Worm (Caenorhabditis elegans) whole organism, young adult: ENCODE data around the gene flp-25.

ENCODE experiments used
- B0336.3 ChIP-seq: fragments of 200-800 bp; sonication (Bioruptor generic); IDR thresholded peaks from 2 replicates; pipeline ENCODE4 v1.3.6; 2022; ENCODE audit warnings: missing genetic modification characterization, missing compliant biosample characterization
- D2030.7 ChIP-seq: fragments of 200-800 bp; sonication (Bioruptor generic); IDR thresholded peaks from 2 replicates; pipeline ENCODE4 v1.3.6; 2022; ENCODE audit warnings: missing genetic modification reagents, missing genetic modification characterization, missing compliant biosample characterization
- F10E7.11 ChIP-seq: sonication (generic microtip); optimal IDR thresholded peaks from 2 replicates; lab custom pipeline; 2017; ENCODE audit warnings: mild to moderate bottlenecking, missing genetic modification characterization, moderate library complexity, missing compliant biosample characterization
- F22D6.2 ChIP-seq: sonication (generic microtip); optimal IDR thresholded peaks from 2 replicates; lab custom pipeline; 2016; ENCODE audit warnings: mild to moderate bottlenecking, missing genetic modification characterization, missing compliant biosample characterization
- F37B4.10 ChIP-seq: fragments of 200-800 bp; sonication (Bioruptor generic); IDR thresholded peaks from 2 replicates; pipeline ENCODE4 v1.3.6; 2022; ENCODE audit warnings: missing genetic modification characterization, missing compliant biosample characterization
- F39B2.1 ChIP-seq: fragments of 200-800 bp; sonication (Bioruptor generic); IDR thresholded peaks from 2 replicates; pipeline ENCODE4 v1.3.6; 2022; ENCODE audit warnings: missing genetic modification reagents, missing genetic modification characterization, missing compliant biosample characterization
- F52B5.7 ChIP-seq: sonication (generic microtip); optimal IDR thresholded peaks from 2 replicates; lab custom pipeline; 2016; ENCODE audit warnings: mild to moderate bottlenecking, missing genetic modification characterization, missing compliant biosample characterization
- K11D2.4 ChIP-seq: fragments of 200-800 bp; sonication (Bioruptor generic); IDR thresholded peaks from 2 replicates; pipeline ENCODE4 v1.3.6; 2022; ENCODE audit warnings: missing genetic modification reagents, missing genetic modification characterization, missing compliant biosample characterization
- T26A5.8 ChIP-seq: sonication (generic microtip); optimal IDR thresholded peaks from 2 replicates; lab custom pipeline; 2016; ENCODE audit warnings: missing genetic modification characterization, missing compliant biosample characterization
- Y53F4B.3 ChIP-seq: fragments of 200-800 bp; sonication (Bioruptor generic); IDR thresholded peaks from 2 replicates; pipeline ENCODE4 v1.3.6; 2022; ENCODE audit warnings: missing genetic modification reagents, missing genetic modification characterization, missing compliant biosample characterization
- aptf-2 ChIP-seq: fragments of 200-800 bp; sonication (Bioruptor generic); conservative IDR thresholded peaks from 2 replicates; pipeline ENCODE4 v1.3.6; 2022; ENCODE audit warnings: missing genetic modification reagents, missing genetic modification characterization, missing compliant biosample characterization
- athp-1 ChIP-seq: sonication (generic microtip); optimal IDR thresholded peaks from 2 replicates; lab custom pipeline; 2017; ENCODE audit warnings: mild to moderate bottlenecking, missing genetic modification characterization, missing compliant biosample characterization
- attf-6 ChIP-seq: fragments of 200-800 bp; sonication (Bioruptor generic); IDR thresholded peaks from 2 replicates; pipeline ENCODE4 v1.3.6; 2022; ENCODE audit warnings: missing genetic modification reagents, missing genetic modification characterization, missing compliant biosample characterization
- ccch-3 ChIP-seq: fragments of 200-800 bp; sonication (Bioruptor generic); optimal IDR thresholded peaks from 2 replicates; lab custom pipeline; 2018; ENCODE audit warnings: mild to moderate bottlenecking, missing genetic modification characterization, missing compliant biosample characterization
- cebp-1 ChIP-seq, 2 experiments: fragments of 200-800 bp in 1 of 2; sonication (Bioruptor generic) in 1 of 2; sonication (generic microtip) in 1 of 2; IDR thresholded peaks in 1 of 2; optimal IDR thresholded peaks in 1 of 2; 2 replicates each; pipeline versions ENCODE4 v1.3.6 to Lab custom; 2017 to 2022; ENCODE audit warnings: missing compliant biosample characterization in 2 of 2, missing genetic modification characterization in 2 of 2, mild to moderate bottlenecking in 1 of 2, missing genetic modification reagents in 1 of 2, moderate library complexity in 1 of 2
- cebp-2 ChIP-seq: fragments of 200-800 bp; sonication (Bioruptor generic); IDR thresholded peaks from 2 replicates; pipeline ENCODE4 v1.3.6; 2022; ENCODE audit warnings: missing genetic modification characterization, missing compliant biosample characterization
- ceh-40 ChIP-seq: fragments of 200-800 bp; sonication (Bioruptor generic); IDR thresholded peaks from 2 replicates; pipeline ENCODE4 v1.3.6; 2022; ENCODE audit warnings: missing genetic modification characterization, missing compliant biosample characterization
- ceh-58 ChIP-seq: fragments of 200-800 bp; sonication (Bioruptor generic); IDR thresholded peaks from 2 replicates; pipeline ENCODE4 v1.3.6; 2022; ENCODE audit warnings: missing genetic modification characterization, missing compliant biosample characterization
- die-1 ChIP-seq: sonication (generic microtip); optimal IDR thresholded peaks from 2 replicates; lab custom pipeline; 2016; ENCODE audit warnings: missing genotype, mild to moderate bottlenecking, missing genetic modification characterization, missing compliant biosample characterization
- dpl-1 ChIP-seq: fragments of 150-350 bp; optimal IDR thresholded peaks from 2 replicates; lab custom pipeline; 2014; ENCODE audit warnings: missing biosample characterization, missing genetic modification reagents, missing genetic modification characterization
- ets-4 ChIP-seq: fragments of 200-800 bp; sonication (Bioruptor generic); optimal IDR thresholded peaks from 2 replicates; lab custom pipeline; 2018; ENCODE audit warnings: mild to moderate bottlenecking, missing genetic modification characterization, missing compliant biosample characterization
- fkh-3 ChIP-seq: sonication (generic microtip); optimal IDR thresholded peaks from 2 replicates; lab custom pipeline; 2016; ENCODE audit warnings: mild to moderate bottlenecking, missing genetic modification characterization, missing compliant biosample characterization
- hmg-20 ChIP-seq: fragments of 200-800 bp; sonication (Bioruptor generic); IDR thresholded peaks from 2 replicates; pipeline ENCODE4 v1.3.6; 2022; ENCODE audit warnings: missing genetic modification reagents, missing genetic modification characterization, missing compliant biosample characterization
- hrde-1 ChIP-seq: sonication (generic microtip); optimal IDR thresholded peaks from 2 replicates; lab custom pipeline; 2016; ENCODE audit warnings: missing genetic modification characterization, mild to moderate bottlenecking, missing compliant biosample characterization, moderate library complexity, missing genotype, missing genetic modification reagents, borderline replicate concordance
- hsf-1 ChIP-seq: fragments of 200-800 bp; sonication (Bioruptor generic); IDR thresholded peaks from 2 replicates; pipeline ENCODE4 v1.3.6; 2022; ENCODE audit warnings: missing genetic modification reagents, missing genetic modification characterization, missing compliant biosample characterization
- let-607 ChIP-seq, 2 experiments: fragments of 200-800 bp in 1 of 2; sonication (Bioruptor generic) in 1 of 2; sonication (generic microtip) in 1 of 2; optimal IDR thresholded peaks; 2 replicates each; lab custom pipeline; 2016 to 2018; ENCODE audit warnings: mild to moderate bottlenecking in 2 of 2, missing compliant biosample characterization in 2 of 2, missing genetic modification characterization in 2 of 2, moderate library complexity in 2 of 2, missing genotype in 1 of 2
- lin-54 ChIP-seq: fragments of 200-800 bp; sonication (Bioruptor generic); optimal IDR thresholded peaks from 2 replicates; lab custom pipeline; 2018; ENCODE audit warnings: mild to moderate bottlenecking, missing genetic modification characterization, missing compliant biosample characterization
- lsl-1 ChIP-seq: fragments of 200-800 bp; sonication (Bioruptor generic); optimal IDR thresholded peaks from 2 replicates; lab custom pipeline; 2018; ENCODE audit warnings: mild to moderate bottlenecking, missing genetic modification characterization, moderate library complexity, missing compliant biosample characterization
- madf-10 ChIP-seq: sonication (generic microtip); optimal IDR thresholded peaks from 2 replicates; lab custom pipeline; 2016; ENCODE audit warnings: mild to moderate bottlenecking, missing genetic modification characterization, missing compliant biosample characterization
- madf-3 ChIP-seq: fragments of 200-800 bp; sonication (Bioruptor generic); IDR thresholded peaks from 2 replicates; pipeline ENCODE4 v1.3.6; 2022; ENCODE audit warnings: missing genetic modification reagents, missing genetic modification characterization, missing compliant biosample characterization
- mel-28 ChIP-seq: sonication (generic microtip); optimal IDR thresholded peaks from 2 replicates; lab custom pipeline; 2016; ENCODE audit warnings: borderline replicate concordance, mild to moderate bottlenecking, missing genetic modification characterization, missing compliant biosample characterization
- mes-4 ChIP-seq: sonication (generic microtip); optimal IDR thresholded peaks from 2 replicates; lab custom pipeline; 2016; ENCODE audit warnings: missing genotype, missing genetic modification characterization, missing compliant biosample characterization
- nfyb-1 ChIP-seq: fragments of 200-800 bp; sonication (Bioruptor generic); IDR thresholded peaks from 2 replicates; pipeline ENCODE4 v1.3.6; 2022; ENCODE audit warnings: missing genetic modification reagents, missing genetic modification characterization, missing compliant biosample characterization
- nhr-120 ChIP-seq: fragments of 200-800 bp; sonication (Bioruptor generic); IDR thresholded peaks from 2 replicates; pipeline ENCODE4 v1.3.6; 2022; ENCODE audit warnings: missing genetic modification characterization, missing compliant biosample characterization
- nhr-90 ChIP-seq: sonication (generic microtip); optimal IDR thresholded peaks from 2 replicates; lab custom pipeline; 2016; ENCODE audit warnings: missing genotype, mild to moderate bottlenecking, missing genetic modification characterization, missing compliant biosample characterization
- rcor-1 ChIP-seq: fragments of 200-800 bp; sonication (Bioruptor generic); IDR thresholded peaks from 2 replicates; pipeline ENCODE4 v1.3.6; 2022; ENCODE audit warnings: missing genetic modification reagents, missing genetic modification characterization, missing compliant biosample characterization
- rpc-1 ChIP-seq, 2 experiments: fragments of 150-350 bp in 1 of 2; sonication (generic microtip) in 1 of 2; optimal IDR thresholded peaks; 2 replicates each; lab custom pipeline; 2014 to 2018; ENCODE audit warnings: missing biosample characterization in 1 of 2, missing genetic modification characterization in 1 of 2, missing genetic modification reagents in 1 of 2, missing genotype in 1 of 2
- snpc-4 ChIP-seq, 5 experiments: fragments of 150-350 bp in 1 of 5; sonication (generic microtip) in 4 of 5; optimal IDR thresholded peaks; 2 replicates each; lab custom pipeline; 2014 to 2018; ENCODE audit warnings: missing genetic modification characterization in 5 of 5, missing biosample characterization in 3 of 5, antibody characterized with exemption in 2 of 5, mild to moderate bottlenecking in 2 of 5, missing compliant biosample characterization in 2 of 5, missing genotype in 2 of 5, moderate library complexity in 2 of 5, missing genetic modification reagents in 1 of 5
- sptf-2 ChIP-seq: fragments of 200-800 bp; sonication (Bioruptor generic); optimal IDR thresholded peaks from 2 replicates; lab custom pipeline; 2018; ENCODE audit warnings: mild to moderate bottlenecking, missing genetic modification characterization, missing compliant biosample characterization
- tbx-9 ChIP-seq: sonication (generic microtip); optimal IDR thresholded peaks from 2 replicates; lab custom pipeline; 2016; ENCODE audit warnings: borderline replicate concordance, missing genetic modification characterization, inconsistent platforms, missing compliant biosample characterization
- tlf-1 ChIP-seq: fragments of 200-800 bp; sonication (Bioruptor generic); optimal IDR thresholded peaks from 2 replicates; lab custom pipeline; 2018; ENCODE audit warnings: mild to moderate bottlenecking, missing genetic modification characterization, missing compliant biosample characterization
- unc-130 ChIP-seq: sonication (generic microtip); optimal IDR thresholded peaks from 2 replicates; lab custom pipeline; 2016; ENCODE audit warnings: missing genetic modification reagents, missing genetic modification characterization, missing compliant biosample characterization
- xnd-1 ChIP-seq: sonication (generic microtip); optimal IDR thresholded peaks from 2 replicates; lab custom pipeline; 2016; ENCODE audit warnings: missing genotype, missing genetic modification reagents, missing genetic modification characterization, missing compliant biosample characterization
- zim-3 ChIP-seq: sonication (generic microtip); optimal IDR thresholded peaks from 2 replicates; lab custom pipeline; 2017; ENCODE audit warnings: mild to moderate bottlenecking, missing genetic modification characterization, moderate library complexity, missing compliant biosample characterization
- ztf-18 ChIP-seq: sonication (generic microtip); optimal IDR thresholded peaks from 2 replicates; lab custom pipeline; 2016; ENCODE audit warnings: missing genotype, mild to moderate bottlenecking, missing genetic modification characterization, missing compliant biosample characterization
- ztf-25 ChIP-seq: fragments of 200-800 bp; sonication (Bioruptor generic); IDR thresholded peaks from 2 replicates; pipeline ENCODE4 v1.3.6; 2022; ENCODE audit warnings: missing genetic modification reagents, missing genetic modification characterization, missing compliant biosample characterization
- ztf-26 ChIP-seq: sonication (generic microtip); optimal IDR thresholded peaks from 2 replicates; lab custom pipeline; 2017; ENCODE audit warnings: missing genetic modification characterization, missing compliant biosample characterization
- ztf-28 ChIP-seq: fragments of 200-800 bp; sonication (Bioruptor generic); IDR thresholded peaks from 2 replicates; pipeline ENCODE4 v1.3.6; 2022; ENCODE audit warnings: missing genetic modification reagents, missing genetic modification characterization, missing compliant biosample characterization

flp-25 gene

DNA sequence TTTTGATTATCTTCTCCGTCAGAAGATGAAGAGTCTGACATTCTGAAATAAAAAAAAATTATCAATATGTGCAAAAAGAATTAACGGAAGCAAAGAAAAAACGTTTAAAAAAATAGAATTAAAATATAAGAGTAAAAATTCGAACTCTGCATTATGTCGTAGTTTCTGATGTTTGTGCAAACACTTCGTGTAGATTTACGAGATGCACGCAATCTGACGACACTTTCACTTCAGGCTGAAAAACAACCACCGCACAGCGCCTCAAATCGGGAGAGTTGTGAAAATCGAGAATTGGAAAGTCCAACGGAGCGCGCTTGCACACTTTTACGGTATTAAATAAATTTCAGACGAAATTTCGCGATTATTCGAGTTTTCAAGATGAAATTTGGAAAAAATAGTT is 45.3 kb downstream of the flp-25 start, which contains the start of gene T26G10.1 (continued):
- TF ChIP-seq rpc-1 (optimal IDR thresholded peaks at IDR 0.05; lab: Kevin White, UChicago) (no peak), rpc-1 (tag; optimal IDR thresholded peaks at IDR 0.05; lab: Kevin White, UChicago) (no peak), Y53F4B.3 (GFP tag; lab: Robert Waterston, UW) (no peak), ceh-40 (no peak), T26A5.8 (tag; lab: Kevin White, UChicago) (no peak), ztf-26 (no peak), sptf-2 (no peak), mes-4 (tag; lab: Kevin White, UChicago) (no peak), ztf-25 (GFP tag; lab: Robert Waterston, UW) (no peak), hsf-1 (GFP tag; lab: Robert Waterston, UW) (peak; percentile 68), F52B5.7 (tag; lab: Kevin White, UChicago) (no peak), F37B4.10 (GFP tag; lab: Robert Waterston, UW) (no peak), die-1 (tag; lab: Kevin White, UChicago) (no peak), ets-4 (GFP tag; lab: Kevin White, UChicago) (no peak), attf-6 (GFP tag; lab: Robert Waterston, UW) (no peak), nhr-120 (GFP tag; lab: Robert Waterston, UW) (no peak), hrde-1 (tag; lab: Kevin White, UChicago) (peak; percentile 11), F22D6.2 (no peak), tlf-1 (peak; percentile 52), rcor-1 (peak; percentile 86), F39B2.1 (GFP tag; lab: Robert Waterston, UW) (no peak), B0336.3 (GFP tag; lab: Robert Waterston, UW) (no peak), nhr-90 (tag; lab: Kevin White, UChicago) (no peak), K11D2.4 (GFP tag; lab: Robert Waterston, UW) (no peak), fkh-3 (tag; lab: Kevin White, UChicago) (no peak), F10E7.11 (tag; lab: Kevin White, UChicago) (no peak), lin-54 (GFP tag; lab: Kevin White, UChicago) (peak; percentile 60), athp-1 (tag; lab: Kevin White, UChicago) (peak; percentile 20), mel-28 (tag; lab: Kevin White, UChicago) (no peak), lsl-1 (GFP tag; lab: Kevin White, UChicago) (peak; percentile 56), zim-3 (no peak), ztf-28 (GFP tag; lab: Robert Waterston, UW) (0 out of 2 replicates have a peak, but pooled peaks have one; percentile 72), ceh-58 (GFP tag; lab: Robert Waterston, UW) (no peak), tbx-9 (no peak), xnd-1 (tag; lab: Kevin White, UChicago) (peak; percentile 17), D2030.7 (peak; percentile 90), ztf-18 (tag; lab: Kevin White, UChicago) (peak; percentile 38), snpc-4 (GFP tag; optimal IDR thresholded peaks at IDR 0.05; lab: Kevin White, UChicago) (no peak), snpc-4 (tag; optimal IDR thresholded peaks at IDR 0.05; lab: Kevin White, UChicago) (peak in 3 of 4 experiments; percentile 25 to 85 (median 72)), unc-130 (no peak), cebp-2 (GFP tag; lab: Robert Waterston, UW) (no peak), let-607 (tag; optimal IDR thresholded peaks at IDR 0.05; lab: Kevin White, UChicago) (no peak), hmg-20 (no peak), ccch-3 (GFP tag; lab: Kevin White, UChicago) (no peak), cebp-1 (GFP tag; IDR thresholded peaks at IDR 0.05; lab: Robert Waterston, UW) (peak; percentile 44; the same call in 1 of the 2 replicates), cebp-1 (tag; optimal IDR thresholded peaks at IDR 0.05; lab: Kevin White, UChicago) (peak; percentile 66), aptf-2 (GFP tag; lab: Robert Waterston, UW) (no peak), madf-3 (GFP tag; lab: Robert Waterston, UW) (peak; percentile 60; the same call in 1 of the 2 replicates), nfyb-1 (GFP tag; lab: Robert Waterston, UW) (peak; percentile 70), dpl-1 (GFP tag; lab: Kevin White, UChicago) (no peak), madf-10 (tag; lab: Kevin White, UChicago) (no peak)
